Worm (Caenorhabditis elegans): Measurements from ENCODE around the gene tsp-17.

The tsp-17 gene

DNA sequence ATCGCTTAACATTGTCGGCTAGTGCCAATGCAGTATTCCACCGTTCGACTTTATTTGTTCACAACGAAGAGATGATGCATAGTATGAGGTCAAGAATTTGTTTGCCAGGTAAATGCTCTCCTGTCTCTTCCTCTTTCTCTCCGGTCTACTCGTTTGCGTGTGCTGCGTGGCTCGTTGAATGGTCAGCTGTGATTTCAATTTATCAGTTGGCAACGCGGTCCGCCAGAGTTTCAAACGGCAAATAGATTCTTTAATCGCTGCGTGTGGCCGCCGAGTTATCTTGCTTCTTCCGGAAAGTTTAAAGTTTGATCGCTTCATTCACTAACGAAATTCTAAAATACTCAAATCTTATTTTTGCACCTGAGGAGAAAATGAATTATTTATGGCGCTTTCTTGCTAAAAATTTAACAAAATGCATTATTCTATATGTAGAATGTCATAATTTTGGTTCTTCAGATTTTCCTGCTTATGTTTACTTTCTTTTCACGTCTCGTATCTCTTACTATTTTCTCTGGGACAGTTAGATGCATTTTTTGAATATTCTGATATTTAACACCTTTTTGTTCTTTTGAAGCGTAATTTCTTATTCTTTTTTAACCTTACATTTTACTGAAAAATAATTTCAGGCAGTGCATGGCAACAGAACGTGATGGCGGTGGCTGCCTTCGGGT, at the start of gene tsp-17:
tsp-17 (plus strand) TSS at position 621 of the 671 bp plus-strand sequence.
- TF ChIP-seq nhr-129 (tag; optimal IDR thresholded peaks at IDR 0.05): peak; percentile 25
- no peak for TF ChIP-seq nhr-6 (tag; optimal IDR thresholded peaks at IDR 0.05)
- no peak for TF ChIP-seq nhr-23 (tag; optimal IDR thresholded peaks at IDR 0.05)

DNA sequence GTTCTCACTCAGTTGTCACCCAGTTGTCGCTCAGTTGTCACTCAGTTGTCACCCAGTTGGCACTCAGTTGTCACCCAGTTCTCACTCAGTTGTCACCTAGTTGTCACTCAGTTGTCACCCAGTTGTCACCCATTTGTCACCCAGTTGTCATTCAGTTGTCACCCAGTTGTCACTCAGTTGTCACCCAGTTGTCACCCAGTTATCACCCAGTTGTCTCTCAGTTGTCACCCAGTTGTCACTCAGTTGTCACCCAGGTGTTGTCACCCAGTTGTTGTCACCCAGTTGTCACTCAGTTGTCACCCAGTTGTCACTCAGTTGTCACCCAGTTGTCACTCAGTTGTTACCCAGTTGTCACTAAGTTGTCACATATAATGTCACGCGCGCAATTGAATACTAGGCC, 49.4 kb upstream of the tsp-17 start:
- TF ChIP-seq nhr-10 (tag; optimal IDR thresholded peaks at IDR 0.05) (no peak), dmd-4 (tag; optimal IDR thresholded peaks at IDR 0.05) (no peak), F13H6.1 (tag; optimal IDR thresholded peaks at IDR 0.05) (no peak), fos-1 (tag; optimal IDR thresholded peaks at IDR 0.05) (no peak), elt-3 (tag; optimal IDR thresholded peaks at IDR 0.05) (no peak), peb-1 (tag; optimal IDR thresholded peaks at IDR 0.05) (no peak), mdl-1 (tag; optimal IDR thresholded peaks at IDR 0.05) (no peak)

DNA sequence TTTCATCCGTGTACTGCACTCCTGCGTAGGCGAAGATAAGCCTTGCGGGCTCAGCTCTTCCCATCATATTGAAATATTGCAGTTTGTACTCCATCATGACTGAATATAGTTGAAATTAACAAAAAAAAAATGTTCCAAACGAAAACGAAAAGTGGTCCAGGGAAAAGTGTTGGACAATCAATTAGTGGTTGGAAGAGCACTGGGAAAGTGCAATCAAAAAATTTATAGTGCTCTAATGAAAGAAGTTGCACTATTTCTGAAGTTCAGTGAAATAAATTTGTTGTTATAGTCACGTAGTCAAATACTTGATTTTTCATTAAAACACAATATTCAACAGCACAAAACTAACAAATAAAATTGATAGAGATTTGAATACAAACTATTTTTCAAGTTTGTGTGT, 47.3 kb upstream of the tsp-17 start, which contains the start of gene gst-11:
gst-11 (minus strand) TSS at position 101 of the 400 bp plus-strand sequence.
- TF ChIP-seq egl-27 (tag; optimal IDR thresholded peaks at IDR 0.05) (no peak), crh-2 (tag; optimal IDR thresholded peaks at IDR 0.05) (no peak), lin-13 (GFP tag; optimal IDR thresholded peaks at IDR 0.05) (no peak), mdl-1 (tag; optimal IDR thresholded peaks at IDR 0.05) (no peak), F13H6.1 (tag; optimal IDR thresholded peaks at IDR 0.05) (no peak), lin-39 (tag; optimal IDR thresholded peaks at IDR 0.05) (no peak)

DNA sequence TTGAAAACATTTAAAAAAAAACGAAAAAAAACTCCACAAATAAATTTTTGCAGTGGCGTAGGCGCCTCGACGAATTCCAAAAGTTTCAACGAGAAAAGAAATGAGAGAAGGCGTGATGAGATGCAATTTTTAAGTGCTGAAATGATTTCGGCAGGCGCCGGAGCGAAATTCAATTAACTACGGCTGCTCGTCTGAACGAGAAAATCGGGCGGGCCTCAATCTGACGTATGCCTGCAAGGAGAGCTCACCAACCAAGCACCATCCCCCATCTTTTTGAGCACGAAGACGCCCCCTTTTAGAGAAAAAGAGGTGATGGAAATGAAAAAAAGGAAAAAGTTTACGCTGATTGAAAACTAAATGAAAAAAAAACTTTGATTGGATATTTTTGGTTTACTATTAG, 46.2 kb upstream of the tsp-17 start:
- TF ChIP-seq ceh-82 (tag; optimal IDR thresholded peaks at IDR 0.05) (no peak), nhr-77 (tag; optimal IDR thresholded peaks at IDR 0.05) (no peak)

DNA sequence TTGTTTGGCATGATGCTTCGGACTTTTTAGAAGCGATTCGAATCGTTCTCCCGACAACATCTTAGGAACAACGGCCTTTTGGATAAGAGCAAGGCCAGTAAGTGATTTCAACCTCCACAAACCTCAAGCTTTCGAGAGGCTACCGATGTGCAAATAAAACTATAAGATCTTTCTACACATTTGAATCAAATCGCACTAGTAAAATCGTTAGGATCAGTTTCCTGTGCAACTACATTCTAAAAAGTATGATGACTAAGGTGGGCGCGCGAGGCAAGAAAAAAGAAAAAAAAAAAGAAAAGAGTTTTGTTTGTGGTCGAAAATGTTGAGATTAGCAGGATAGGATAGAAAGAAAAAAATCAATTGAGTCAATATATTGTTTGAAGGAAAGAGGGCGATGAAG, 36.2 kb upstream of the tsp-17 start, which contains the start of gene tmem-24:
tmem-24 (minus strand) TSS at position 101 of the 400 bp plus-strand sequence.
- TF ChIP-seq elt-3 (tag; optimal IDR thresholded peaks at IDR 0.05) (no peak), peb-1 (tag; optimal IDR thresholded peaks at IDR 0.05) (no peak), mab-5 (tag; optimal IDR thresholded peaks at IDR 0.05) (no peak), sma-3 (GFP tag; optimal IDR thresholded peaks at IDR 0.05) (no peak), ZK546.5 (tag; optimal IDR thresholded peaks at IDR 0.05) (no peak), egl-27 (tag; optimal IDR thresholded peaks at IDR 0.05) (no peak), unc-39 (tag; optimal IDR thresholded peaks at IDR 0.05) (no peak), sem-4 (tag; optimal IDR thresholded peaks at IDR 0.05) (no peak), nhr-129 (tag; optimal IDR thresholded peaks at IDR 0.05) (no peak), nhr-237 (tag; optimal IDR thresholded peaks at IDR 0.05) (no peak)

DNA sequence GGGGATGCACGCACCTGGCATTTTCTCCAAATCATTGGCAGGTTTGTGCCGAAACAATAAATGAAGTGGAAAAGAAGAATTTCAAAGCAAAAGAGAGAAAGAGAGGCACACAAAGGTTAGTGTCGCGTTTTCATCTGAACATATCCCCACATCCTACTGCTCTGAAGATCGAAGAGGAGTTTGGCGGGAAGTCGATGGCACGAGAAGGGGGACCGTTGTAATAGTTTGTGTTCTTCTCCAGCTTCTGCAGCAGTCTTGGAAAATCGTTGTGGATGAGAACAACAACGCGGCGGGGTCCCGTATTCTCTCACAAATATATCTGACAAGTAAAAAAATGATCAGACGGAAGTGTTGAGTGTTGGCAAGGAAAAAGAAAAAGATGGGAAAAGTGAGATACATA, 35.0 kb upstream of the tsp-17 start:
- TF ChIP-seq alr-1 (tag; optimal IDR thresholded peaks at IDR 0.05) (no peak), F13H6.1 (tag; optimal IDR thresholded peaks at IDR 0.05) (peak; percentile 34), mab-5 (tag; optimal IDR thresholded peaks at IDR 0.05) (no peak), lin-13 (GFP tag; optimal IDR thresholded peaks at IDR 0.05) (no peak), nhr-12 (tag; optimal IDR thresholded peaks at IDR 0.05) (no peak), nhr-11 (tag; optimal IDR thresholded peaks at IDR 0.05) (no peak), unc-62 (GFP tag; optimal IDR thresholded peaks at IDR 0.05) (no peak), nhr-129 (tag; optimal IDR thresholded peaks at IDR 0.05) (peak; percentile 24), blmp-1 (tag; optimal IDR thresholded peaks at IDR 0.05; ENCODE audit: insufficient read depth) (no peak)

DNA sequence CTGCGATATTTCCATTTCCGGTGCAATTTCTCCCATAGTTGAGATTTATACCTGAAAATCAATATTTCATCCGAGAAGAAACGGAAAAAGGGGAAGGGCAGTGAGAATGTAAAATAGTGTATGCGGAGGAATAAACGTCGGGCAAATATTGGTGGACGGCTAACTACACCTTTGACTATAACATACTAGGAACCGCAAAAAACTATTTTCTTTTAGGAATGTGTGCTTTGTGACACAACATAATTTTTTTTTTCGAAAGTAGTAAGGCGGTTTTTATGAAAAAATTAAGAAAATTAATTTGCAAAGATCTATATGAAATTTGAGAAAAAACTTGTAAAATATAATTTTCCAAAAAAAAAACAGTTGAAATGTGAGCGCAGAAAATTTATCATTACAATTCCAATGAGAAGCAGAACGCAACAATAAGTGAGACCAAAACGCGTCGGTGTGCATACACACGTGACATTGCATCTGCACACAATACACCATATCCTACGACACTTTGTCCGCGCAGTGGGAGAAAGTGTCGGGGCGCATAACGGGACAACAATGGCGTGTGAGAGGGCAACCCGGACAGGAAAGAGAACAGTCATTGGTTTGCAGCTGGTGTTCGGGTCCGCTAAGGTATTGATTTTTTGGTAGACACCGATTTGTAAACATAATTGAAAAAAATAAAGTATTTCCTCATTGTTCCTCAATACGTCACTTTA, 30.7 kb upstream of the tsp-17 start, which contains the start of the genes sax-1 and R11G1.2:
sax-1 (minus strand) TSS at position 51 of the 710 bp plus-strand sequence.
R11G1.2 (plus strand) TSS at position 515 of the 710 bp plus-strand sequence.
- TF ChIP-seq ztf-1 (GFP tag; conservative IDR thresholded peaks at IDR 0.05): no peak
- peak; percentile 39 for TF ChIP-seq lin-11 (tag; optimal IDR thresholded peaks at IDR 0.05)
- no peak for TF ChIP-seq mbf-1 (tag; optimal IDR thresholded peaks at IDR 0.05)
- TF ChIP-seq lin-39 (tag; optimal IDR thresholded peaks at IDR 0.05): no peak
- TF ChIP-seq elt-1 (tag; optimal IDR thresholded peaks at IDR 0.05): no peak
- no peak for TF ChIP-seq nhr-6 (tag; optimal IDR thresholded peaks at IDR 0.05)
- TF ChIP-seq nhr-21 (tag; optimal IDR thresholded peaks at IDR 0.05): peak; percentile 26
- TF ChIP-seq R02D3.7 (tag; optimal IDR thresholded peaks at IDR 0.05): no peak
- no peak for TF ChIP-seq nhr-23 (tag; optimal IDR thresholded peaks at IDR 0.05)
- TF ChIP-seq snpc-4 (tag; optimal IDR thresholded peaks at IDR 0.05): no peak
- peak; percentile 20 for TF ChIP-seq sma-9 (GFP tag; optimal IDR thresholded peaks at IDR 0.05)
- TF ChIP-seq sma-9 (tag; optimal IDR thresholded peaks at IDR 0.05): no peak
- TF ChIP-seq gmeb-1 (tag; optimal IDR thresholded peaks at IDR 0.05): peak; percentile 19
- no peak for TF ChIP-seq ceh-82 (tag; optimal IDR thresholded peaks at IDR 0.05)
- no peak for TF ChIP-seq elt-3 (tag; optimal IDR thresholded peaks at IDR 0.05)
- TF ChIP-seq dmd-4 (tag; optimal IDR thresholded peaks at IDR 0.05): no peak
- no peak for TF ChIP-seq peb-1 (tag; optimal IDR thresholded peaks at IDR 0.05)
- no peak for TF ChIP-seq sem-4 (tag; optimal IDR thresholded peaks at IDR 0.05)
- TF ChIP-seq ZK546.5 (tag; optimal IDR thresholded peaks at IDR 0.05): no peak
- TF ChIP-seq zag-1 (tag; optimal IDR thresholded peaks at IDR 0.05): no peak
- no peak for TF ChIP-seq unc-39 (tag; optimal IDR thresholded peaks at IDR 0.05)
- TF ChIP-seq nhr-12 (tag; optimal IDR thresholded peaks at IDR 0.05): no peak
- peak; percentile 74 for TF ChIP-seq C34F6.9 (tag; optimal IDR thresholded peaks at IDR 0.05)
